Fruit fly (Drosophila melanogaster) whole organism, prepupa: ENCODE data around the gene CG33795.

Experiments used
- Blimp-1 ChIP-seq: fragments of 200-800 bp; sonication (Bioruptor generic); optimal IDR thresholded peaks from 3 replicates; lab custom pipeline; 2017; ENCODE audit warnings: missing biosample characterization, missing genetic modification characterization, mild to moderate bottlenecking, moderate library complexity, missing genetic modification reagents
- CG10631 ChIP-seq: fragments of 200-800 bp; sonication (Bioruptor generic); optimal IDR thresholded peaks from 2 replicates; lab custom pipeline; 2016; ENCODE audit warnings: missing biosample characterization, missing genetic modification characterization
- CG10669 ChIP-seq: fragments of 200-800 bp; sonication (Bioruptor generic); optimal IDR thresholded peaks from 3 replicates; lab custom pipeline; 2018; ENCODE audit warnings: missing biosample characterization, mild to moderate bottlenecking, missing genetic modification characterization, moderate library complexity
- CG11294 ChIP-seq: fragments of 200-800 bp; sonication (Bioruptor generic); IDR thresholded peaks from 2 replicates; pipeline ENCODE4 v1.3.6; 2022; ENCODE audit warnings: missing biosample characterization, missing genetic modification characterization
- CG11762 ChIP-seq: fragments of 200-800 bp; sonication (Bioruptor generic); optimal IDR thresholded peaks from 3 replicates; lab custom pipeline; 2016; ENCODE audit warnings: missing biosample characterization, missing genetic modification characterization; ENCODE audit not compliant: insufficient read depth
- CG11902 ChIP-seq: fragments of 200-800 bp; sonication (Bioruptor generic); optimal IDR thresholded peaks from 3 replicates; lab custom pipeline; 2016; ENCODE audit warnings: missing biosample characterization, missing genetic modification characterization
- CG16779 ChIP-seq: fragments of 200-800 bp; sonication (Bioruptor generic); optimal IDR thresholded peaks from 3 replicates; lab custom pipeline; 2017; ENCODE audit warnings: missing biosample characterization, mild to moderate bottlenecking, missing genetic modification characterization
- CG3032 ChIP-seq: fragments of 200-800 bp; optimal IDR thresholded peaks from 2 replicates; lab custom pipeline; 2019; ENCODE audit warnings: missing biosample characterization, mild to moderate bottlenecking, missing genetic modification characterization, moderate library complexity
- CG34406 ChIP-seq: fragments of 200-800 bp; sonication (Bioruptor generic); optimal IDR thresholded peaks from 3 replicates; lab custom pipeline; 2016; ENCODE audit warnings: missing biosample characterization, missing genetic modification characterization
- CG3919 ChIP-seq: fragments of 200-800 bp; sonication (Bioruptor generic); optimal IDR thresholded peaks from 3 replicates; lab custom pipeline; 2016; ENCODE audit warnings: missing biosample characterization, missing genetic modification characterization
- CG6276 ChIP-seq: fragments of 200-800 bp; sonication (Bioruptor generic); optimal IDR thresholded peaks from 2 replicates; lab custom pipeline; 2017; ENCODE audit warnings: missing biosample characterization, mild to moderate bottlenecking, missing genetic modification characterization
- CG6792 ChIP-seq: fragments of 200-800 bp; sonication (Bioruptor generic); optimal IDR thresholded peaks from 3 replicates; lab custom pipeline; 2016; ENCODE audit warnings: missing biosample characterization, missing genetic modification characterization
- CG6808 ChIP-seq: fragments of 200-800 bp; sonication (Bioruptor generic); optimal IDR thresholded peaks from 3 replicates; lab custom pipeline; 2017; ENCODE audit warnings: missing biosample characterization, missing genetic modification characterization, mild to moderate bottlenecking, moderate library complexity, missing genetic modification reagents
- CG6854 ChIP-seq: fragments of 200-800 bp; sonication (Bioruptor generic); optimal IDR thresholded peaks from 2 replicates; lab custom pipeline; 2017; ENCODE audit warnings: missing biosample characterization, mild to moderate bottlenecking, missing genetic modification characterization
- CG7368 ChIP-seq: fragments of 200-800 bp; sonication (Bioruptor generic); optimal IDR thresholded peaks from 3 replicates; lab custom pipeline; 2016; ENCODE audit warnings: missing biosample characterization, missing genetic modification characterization
- CG8119 ChIP-seq: fragments of 200-800 bp; sonication (Bioruptor generic); IDR thresholded peaks from 3 replicates; pipeline ENCODE4 v1.3.6; 2022; ENCODE audit warnings: missing biosample characterization, missing genetic modification characterization
- CG8319 ChIP-seq: fragments of 200-800 bp; sonication (Bioruptor generic); optimal IDR thresholded peaks from 3 replicates; lab custom pipeline; 2016; ENCODE audit warnings: missing biosample characterization, missing genetic modification characterization
- CG8632 ChIP-seq: fragments of 200-800 bp; sonication (Bioruptor generic); optimal IDR thresholded peaks from 3 replicates; lab custom pipeline; 2016; ENCODE audit warnings: missing biosample characterization, missing genetic modification characterization
- CG9139 ChIP-seq: fragments of 200-800 bp; sonication (Bioruptor generic); optimal IDR thresholded peaks from 3 replicates; lab custom pipeline; 2017; ENCODE audit warnings: missing biosample characterization, mild to moderate bottlenecking, missing genetic modification characterization
- Eip75B ChIP-seq: fragments of 200-800 bp; sonication (Bioruptor generic); optimal IDR thresholded peaks from 3 replicates; lab custom pipeline; 2016; ENCODE audit warnings: missing biosample characterization, missing genetic modification characterization
- Eip78C ChIP-seq: fragments of 200-800 bp; sonication (Bioruptor generic); peaks from one replicate; lab custom pipeline; 2016; ENCODE audit warnings: missing biosample characterization, missing genetic modification characterization
- Eip93F ChIP-seq: fragments of 200-800 bp; sonication (Bioruptor generic); optimal IDR thresholded peaks from 2 replicates; lab custom pipeline; 2016; ENCODE audit warnings: missing biosample characterization, mild to moderate bottlenecking, missing genetic modification characterization
- Ets21C ChIP-seq: fragments of 200-800 bp; sonication (Bioruptor generic); optimal IDR thresholded peaks from 3 replicates; lab custom pipeline; 2016; ENCODE audit warnings: missing biosample characterization, missing genetic modification characterization
- Hr39 ChIP-seq: fragments of 200-800 bp; sonication (Bioruptor generic); optimal IDR thresholded peaks from 2 replicates; lab custom pipeline; 2016; ENCODE audit warnings: missing biosample characterization, missing genetic modification characterization
- Met ChIP-seq: fragments of 200-800 bp; sonication (Bioruptor generic); optimal IDR thresholded peaks from 3 replicates; lab custom pipeline; 2016; ENCODE audit warnings: missing biosample characterization, missing genetic modification characterization
- OdsH ChIP-seq: fragments of 200-800 bp; sonication (Bioruptor generic); optimal IDR thresholded peaks from 3 replicates; lab custom pipeline; 2016; ENCODE audit warnings: missing biosample characterization, missing genetic modification characterization
- Sox102F ChIP-seq: fragments of 200-800 bp; sonication (Bioruptor generic); optimal IDR thresholded peaks from 2 replicates; lab custom pipeline; 2016; ENCODE audit warnings: missing biosample characterization, mild to moderate bottlenecking, missing genetic modification characterization
- Sox14 ChIP-seq: fragments of 200-800 bp; sonication (Bioruptor generic); optimal IDR thresholded peaks from 3 replicates; lab custom pipeline; 2016; ENCODE audit warnings: missing biosample characterization, missing genetic modification characterization
- achi ChIP-seq: fragments of 200-800 bp; sonication (Bioruptor generic); optimal IDR thresholded peaks from 3 replicates; lab custom pipeline; 2016; ENCODE audit warnings: missing biosample characterization, missing genetic modification characterization
- dac ChIP-seq: fragments of 200-800 bp; sonication (Bioruptor generic); optimal IDR thresholded peaks from 2 replicates; lab custom pipeline; 2017; ENCODE audit warnings: missing biosample characterization, mild to moderate bottlenecking, missing genetic modification characterization
- eg ChIP-seq: fragments of 200-800 bp; sonication (Bioruptor generic); IDR thresholded peaks from 3 replicates; pipeline ENCODE4 v1.3.6; 2022; ENCODE audit warnings: missing biosample characterization, missing genetic modification characterization
- fd59A ChIP-seq: fragments of 200-800 bp; sonication (Bioruptor generic); optimal IDR thresholded peaks from 2 replicates; lab custom pipeline; 2017; ENCODE audit warnings: missing biosample characterization, mild to moderate bottlenecking, missing genetic modification characterization, missing genetic modification reagents
- fkh ChIP-seq: fragments of 200-800 bp; sonication (Bioruptor generic); optimal IDR thresholded peaks from 3 replicates; lab custom pipeline; 2017; ENCODE audit warnings: missing biosample characterization, mild to moderate bottlenecking, missing genetic modification characterization, moderate library complexity
- net ChIP-seq: fragments of 200-800 bp; sonication (Bioruptor generic); optimal IDR thresholded peaks from 3 replicates; lab custom pipeline; 2016; ENCODE audit warnings: missing biosample characterization, missing genetic modification characterization
- pdm3 ChIP-seq: fragments of 200-800 bp; sonication (Bioruptor generic); optimal IDR thresholded peaks from 3 replicates; lab custom pipeline; 2016; ENCODE audit warnings: missing biosample characterization, missing genetic modification characterization
- salr ChIP-seq, 2 experiments: fragments of 200-800 bp; sonication (Bioruptor generic); optimal IDR thresholded peaks; 3 replicates each; lab custom pipeline; 2016 to 2018; ENCODE audit warnings: missing biosample characterization in 2 of 2, missing genetic modification characterization in 2 of 2, mild to moderate bottlenecking in 1 of 2
- spab ChIP-seq: fragments of 200-800 bp; sonication (Bioruptor generic); optimal IDR thresholded peaks from 2 replicates; lab custom pipeline; 2017; ENCODE audit warnings: missing biosample characterization, mild to moderate bottlenecking, missing genetic modification characterization, missing genetic modification reagents
- ss ChIP-seq, 2 experiments: fragments of 200-800 bp; sonication (Bioruptor generic); optimal IDR thresholded peaks; 2 replicates in 1 of 2; 3 replicates in 1 of 2; lab custom pipeline; 2017 to 2018; ENCODE audit warnings: mild to moderate bottlenecking in 2 of 2, missing biosample characterization in 2 of 2, missing genetic modification characterization in 2 of 2, moderate library complexity in 1 of 2
- svp ChIP-seq: fragments of 200-800 bp; sonication (Bioruptor generic); peaks from one replicate; lab custom pipeline; 2016; ENCODE audit warnings: missing biosample characterization, missing genetic modification characterization
- topi ChIP-seq: fragments of 200-800 bp; sonication (Bioruptor generic); optimal IDR thresholded peaks from 3 replicates; lab custom pipeline; 2016; ENCODE audit warnings: missing biosample characterization, missing genetic modification characterization
- vri ChIP-seq: fragments of 200-800 bp; sonication (Bioruptor generic); optimal IDR thresholded peaks from 3 replicates; lab custom pipeline; 2016; ENCODE audit warnings: missing biosample characterization, mild to moderate bottlenecking, missing genetic modification characterization

CG33795 gene

DNA sequence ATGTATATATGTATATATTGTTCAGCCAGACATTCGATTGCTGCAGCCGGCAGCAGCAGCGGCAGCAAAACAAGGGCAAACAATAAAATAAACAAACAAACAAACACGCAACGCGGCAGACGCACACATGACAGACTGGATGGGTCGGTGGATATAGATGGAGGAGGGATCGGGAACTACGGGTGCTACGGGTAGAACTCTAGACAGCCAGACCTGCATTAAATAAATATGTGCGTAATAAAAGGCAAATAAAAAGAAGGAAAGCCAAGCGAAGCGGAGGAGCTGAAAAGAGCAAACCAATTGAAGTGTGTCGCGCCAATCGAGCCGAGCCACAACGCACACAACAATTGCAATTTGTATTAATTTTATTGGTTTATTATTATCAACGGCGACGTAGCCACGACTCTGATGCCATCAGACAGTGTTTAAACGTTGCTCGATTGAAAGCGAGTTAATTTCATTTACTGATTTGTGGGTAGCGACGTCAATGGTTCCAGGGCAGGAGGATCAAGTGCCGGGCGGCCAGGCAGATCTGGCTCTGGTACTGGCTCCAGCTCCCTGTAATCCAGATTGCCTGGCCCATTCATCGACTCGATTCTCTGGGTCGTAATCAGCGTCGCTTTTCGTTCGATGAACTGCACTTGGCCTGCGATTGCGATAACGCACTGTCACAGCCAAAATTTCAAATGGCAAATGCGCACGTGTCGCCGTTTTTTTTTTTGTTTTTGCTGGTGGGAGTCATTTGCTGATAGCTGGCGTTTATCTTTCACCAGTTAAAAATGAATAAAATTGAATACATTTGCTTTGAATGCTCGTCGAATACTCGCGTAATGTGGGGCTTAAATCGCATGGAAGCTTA is 22.9 kb upstream of the CG33795 start (continued):
- no peak for TF ChIP-seq Hr39 (GFP tag; lab: Kevin White, UChicago)
- TF ChIP-seq CG11762 (GFP tag; lab: Kevin White, UChicago), result peak; percentile 22
- TF ChIP-seq fd59A (GFP tag; lab: Kevin White, UChicago), result peak; percentile 42
- peak; percentile 62; the same call in 2 of the 3 replicates for TF ChIP-seq eg (GFP tag; lab: Robert Waterston, UW)
- no peak for TF ChIP-seq CG11902 (GFP tag; lab: Kevin White, UChicago)
- peak; percentile 77 for TF ChIP-seq net (GFP tag; lab: Kevin White, UChicago)
- TF ChIP-seq CG10631 (GFP tag; lab: Kevin White, UChicago), result peak; percentile 53
- TF ChIP-seq Eip75B (GFP tag; lab: Kevin White, UChicago), result peak; percentile 75
- TF ChIP-seq OdsH (GFP tag; lab: Kevin White, UChicago), result peak; percentile 46
- TF ChIP-seq CG10669, result peak; percentile 75
- TF ChIP-seq dac (GFP tag; lab: Kevin White, UChicago), result no peak
- peak; percentile 65 for TF ChIP-seq CG6792
- TF ChIP-seq svp, result peak; percentile 98
- peak; percentile 37 for TF ChIP-seq Blimp-1 (GFP tag; lab: Kevin White, UChicago)

DNA sequence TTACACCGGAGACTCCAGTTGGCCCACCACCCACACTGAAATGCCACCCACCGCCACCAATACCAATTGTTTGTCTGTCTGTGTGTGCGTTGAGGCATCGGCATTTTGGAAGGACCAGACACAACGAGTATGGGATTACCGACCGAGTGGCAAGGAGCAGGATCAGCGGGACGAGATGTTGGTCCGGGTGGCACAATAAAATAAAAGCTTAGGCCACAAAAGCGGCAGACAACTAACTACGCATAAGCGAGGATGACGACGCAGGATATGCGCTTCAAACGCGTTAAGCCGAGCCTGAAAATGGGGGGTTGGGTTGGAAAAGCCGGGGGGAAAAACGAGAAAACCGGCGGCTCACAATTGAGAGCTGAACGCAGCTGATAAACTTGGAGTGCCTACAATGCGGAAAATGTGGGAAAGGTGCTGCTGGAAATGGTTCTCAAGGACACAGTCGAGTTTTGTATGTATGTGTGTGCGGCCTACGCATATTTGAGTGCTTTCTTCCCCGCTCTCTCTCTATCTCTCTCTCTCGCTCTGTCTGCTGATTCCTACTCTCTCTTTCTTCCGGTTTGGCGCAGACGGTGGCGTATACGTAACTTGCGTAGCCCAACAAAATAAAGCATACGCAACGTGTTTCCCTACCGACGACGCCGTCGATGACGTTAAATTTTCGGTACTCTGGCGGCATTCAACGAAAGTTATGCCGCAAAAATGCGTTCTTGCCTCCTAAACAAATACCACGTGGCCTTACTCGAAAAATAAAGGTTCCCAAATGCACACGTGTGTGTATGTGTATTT is 21.6 kb upstream of the CG33795 start:
- no peak for TF ChIP-seq dac (GFP tag; lab: Kevin White, UChicago)
- TF ChIP-seq CG11762 (GFP tag; lab: Kevin White, UChicago), result no peak
- no peak for TF ChIP-seq CG7368 (GFP tag; lab: Kevin White, UChicago)
- no peak for TF ChIP-seq CG6854 (GFP tag; lab: Kevin White, UChicago)
- no peak for TF ChIP-seq Eip93F
- no peak for TF ChIP-seq CG34406 (GFP tag; lab: Kevin White, UChicago)
- TF ChIP-seq, all 60 proteins: peak for 0

DNA sequence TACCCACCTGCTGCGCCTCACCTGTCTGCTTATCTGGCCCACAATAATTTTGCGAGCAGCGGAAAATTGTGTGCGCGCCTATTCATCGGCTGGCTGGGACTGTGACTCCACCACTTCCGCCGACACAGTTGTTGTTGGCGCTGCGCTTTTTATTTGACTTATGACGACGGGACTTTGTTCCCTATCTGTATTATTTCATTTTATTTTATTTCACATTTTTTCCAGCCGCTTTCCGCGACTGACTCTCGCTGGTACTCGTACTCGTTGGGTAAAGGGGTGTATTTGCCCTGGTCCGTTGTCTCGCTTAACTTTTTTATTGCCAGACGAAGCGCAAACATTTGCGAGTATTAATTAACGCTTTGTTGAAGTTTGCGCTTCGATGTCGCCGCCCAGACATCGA is 19.7 kb upstream of the CG33795 start:
- TF ChIP-seq CG10669 (peak; percentile 31), achi (peak; percentile 12), Eip75B (GFP tag; lab: Kevin White, UChicago) (peak; percentile 7), CG16779 (tag; lab: Kevin White, UChicago) (peak; percentile 46), eg (GFP tag; lab: Robert Waterston, UW) (peak; percentile 34; the same call in 1 of the 3 replicates), fkh (GFP tag; lab: Kevin White, UChicago) (peak; percentile 73), CG3032 (peak; percentile 1), net (GFP tag; lab: Kevin White, UChicago) (peak; percentile 6), CG9139 (GFP tag; lab: Kevin White, UChicago) (peak; percentile 61), Met (GFP tag; lab: Kevin White, UChicago) (peak; percentile 20), salr (GFP tag; optimal IDR thresholded peaks at IDR 0.05; lab: Kevin White, UChicago) (no peak), svp (peak; percentile 63), CG6854 (GFP tag; lab: Kevin White, UChicago) (peak; percentile 69), CG10631 (GFP tag; lab: Kevin White, UChicago) (no peak), CG8632 (GFP tag; lab: Kevin White, UChicago) (no peak), CG8119 (0 out of 3 replicates have a peak, but pooled peaks have one; percentile 26), Sox102F (GFP tag; lab: Kevin White, UChicago) (peak; percentile 24), Sox14 (GFP tag; lab: Kevin White, UChicago) (peak; percentile 15), topi (GFP tag; lab: Kevin White, UChicago) (peak; percentile 15), Eip93F (peak; percentile 70), CG6276 (peak; percentile 17), CG8319 (no peak), Ets21C (GFP tag; lab: Kevin White, UChicago) (no peak), CG11294 (GFP tag; lab: Robert Waterston, UW) (0 out of 2 replicates have a peak, but pooled peaks have one; percentile 34), vri (GFP tag; lab: Kevin White, UChicago) (peak; percentile 85), CG3919 (GFP tag; lab: Kevin White, UChicago) (peak; percentile 45), Blimp-1 (GFP tag; lab: Kevin White, UChicago) (no peak), spab (peak; percentile 41), pdm3 (no peak), ss (GFP tag; optimal IDR thresholded peaks at IDR 0.05; lab: Kevin White, UChicago) (peak; percentile 67 to 72), Eip78C (GFP tag; lab: Kevin White, UChicago) (peak; percentile 85), CG6808 (GFP tag; lab: Kevin White, UChicago) (peak; percentile 56)
